Worm (Caenorhabditis elegans) whole organism, L2 larva: ENCODE measurements around the gene ubxn-4.

Experiments used
- C34F6.9 ChIP-seq: fragments of 150-350 bp; optimal IDR thresholded peaks from 2 replicates; lab custom pipeline; 2014; ENCODE audit warnings: missing biosample characterization, missing genetic modification characterization
- F13H6.1 ChIP-seq: sonication (generic microtip); optimal IDR thresholded peaks from 2 replicates; lab custom pipeline; 2016; ENCODE audit warnings: missing genetic modification characterization, missing compliant biosample characterization
- Y55F3AM.14 ChIP-seq: fragments of 200-800 bp; sonication (Bioruptor generic); optimal IDR thresholded peaks from 2 replicates; lab custom pipeline; 2018; ENCODE audit warnings: mild to moderate bottlenecking, missing genetic modification characterization, missing compliant biosample characterization
- ZK546.5 ChIP-seq: sonication (generic microtip); optimal IDR thresholded peaks from 2 replicates; lab custom pipeline; 2017; ENCODE audit warnings: missing biosample characterization, missing genetic modification characterization
- alr-1 ChIP-seq: fragments of 150-350 bp; optimal IDR thresholded peaks from 2 replicates; lab custom pipeline; 2014; ENCODE audit warnings: missing biosample characterization, missing genetic modification characterization
- aly-2 ChIP-seq: fragments of 150-350 bp; optimal IDR thresholded peaks from 2 replicates; lab custom pipeline; 2014; ENCODE audit warnings: missing biosample characterization, missing genetic modification characterization
- ama-1 ChIP-seq: fragments of 150-350 bp; optimal IDR thresholded peaks from 2 replicates; lab custom pipeline; 2018; ENCODE audit warnings: inconsistent platforms
- ceh-16 ChIP-seq: fragments of 150-350 bp; optimal IDR thresholded peaks from 2 replicates; lab custom pipeline; 2014; ENCODE audit warnings: missing biosample characterization, missing genetic modification characterization
- ceh-82 ChIP-seq: fragments of 150-350 bp; optimal IDR thresholded peaks from 2 replicates; lab custom pipeline; 2014; ENCODE audit warnings: missing biosample characterization, missing genetic modification characterization
- crh-2 ChIP-seq: sonication (generic microtip); optimal IDR thresholded peaks from 2 replicates; lab custom pipeline; 2017; ENCODE audit warnings: missing biosample characterization, missing genetic modification characterization
- dmd-4 ChIP-seq: sonication (generic microtip); optimal IDR thresholded peaks from 2 replicates; lab custom pipeline; 2017; ENCODE audit warnings: missing biosample characterization, missing genetic modification characterization
- egl-27 ChIP-seq: sonication (generic microtip); optimal IDR thresholded peaks from 3 replicates; lab custom pipeline; 2017; ENCODE audit warnings: missing biosample characterization, missing genetic modification reagents, missing genetic modification characterization
- elt-3 ChIP-seq: sonication (generic microtip); optimal IDR thresholded peaks from 2 replicates; lab custom pipeline; 2017; ENCODE audit warnings: missing biosample characterization, missing genetic modification characterization
- fos-1 ChIP-seq: fragments of 150-350 bp; optimal IDR thresholded peaks from 2 replicates; lab custom pipeline; 2014; ENCODE audit warnings: missing biosample characterization, missing genetic modification characterization
- gmeb-1 ChIP-seq: fragments of 150-350 bp; optimal IDR thresholded peaks from 2 replicates; lab custom pipeline; 2014; ENCODE audit warnings: missing biosample characterization, missing genetic modification characterization
- lin-11 ChIP-seq: fragments of 150-350 bp; sonication (generic microtip); optimal IDR thresholded peaks from 2 replicates; lab custom pipeline; 2014; ENCODE audit warnings: missing biosample characterization, missing genetic modification characterization, inconsistent platforms, mixed read lengths
- lin-13 ChIP-seq: fragments of 150-350 bp; optimal IDR thresholded peaks from 2 replicates; lab custom pipeline; 2014; ENCODE audit warnings: missing biosample characterization, missing genetic modification reagents, missing genetic modification characterization
- lsy-2 ChIP-seq, 2 experiments: fragments of 150-350 bp in 1 of 2; sonication (generic microtip) in 1 of 2; optimal IDR thresholded peaks; 2 replicates each; lab custom pipeline; 2014 to 2017; ENCODE audit warnings: missing biosample characterization in 2 of 2, missing genetic modification characterization in 2 of 2
- mbf-1 ChIP-seq: sonication (generic microtip); optimal IDR thresholded peaks from 2 replicates; lab custom pipeline; 2017; ENCODE audit warnings: missing biosample characterization, missing genetic modification characterization
- mdl-1 ChIP-seq, 2 experiments: fragments of 150-350 bp in 1 of 2; sonication (generic microtip) in 1 of 2; optimal IDR thresholded peaks; 2 replicates each; lab custom pipeline; 2017; ENCODE audit warnings: missing biosample characterization in 2 of 2, missing genetic modification characterization in 2 of 2
- nhr-10 ChIP-seq: sonication (generic microtip); optimal IDR thresholded peaks from 2 replicates; lab custom pipeline; 2017; ENCODE audit warnings: missing biosample characterization, missing genetic modification characterization
- nhr-12 ChIP-seq: fragments of 150-350 bp; optimal IDR thresholded peaks from 2 replicates; lab custom pipeline; 2014; ENCODE audit warnings: missing biosample characterization, missing genetic modification characterization
- nhr-129 ChIP-seq: fragments of 150-350 bp; optimal IDR thresholded peaks from 2 replicates; lab custom pipeline; 2014; ENCODE audit warnings: missing biosample characterization, missing genetic modification characterization
- nhr-21 ChIP-seq: fragments of 150-350 bp; optimal IDR thresholded peaks from 2 replicates; lab custom pipeline; 2014; ENCODE audit warnings: missing biosample characterization, missing genetic modification characterization
- nhr-23 ChIP-seq: fragments of 150-350 bp; optimal IDR thresholded peaks from 2 replicates; lab custom pipeline; 2014; ENCODE audit warnings: missing biosample characterization, missing genetic modification reagents, missing genetic modification characterization
- nhr-237 ChIP-seq: fragments of 150-350 bp; optimal IDR thresholded peaks from 2 replicates; lab custom pipeline; 2014; ENCODE audit warnings: missing biosample characterization, missing genetic modification characterization
- nhr-25 ChIP-seq: fragments of 150-350 bp; sonication (generic microtip); optimal IDR thresholded peaks from 3 replicates; lab custom pipeline; 2014; ENCODE audit warnings: missing biosample characterization, missing genetic modification characterization
- nhr-77 ChIP-seq: fragments of 150-350 bp; optimal IDR thresholded peaks from 2 replicates; lab custom pipeline; 2014; ENCODE audit warnings: missing biosample characterization, missing genetic modification characterization
- peb-1 ChIP-seq: fragments of 150-350 bp; optimal IDR thresholded peaks from 2 replicates; lab custom pipeline; 2014; ENCODE audit warnings: missing biosample characterization, missing genetic modification characterization
- sem-4 ChIP-seq: fragments of 150-350 bp; optimal IDR thresholded peaks from 2 replicates; lab custom pipeline; 2014; ENCODE audit warnings: missing biosample characterization, missing genetic modification reagents, missing genetic modification characterization
- skn-1 ChIP-seq: sonication (generic microtip); optimal IDR thresholded peaks from 2 replicates; lab custom pipeline; 2017; ENCODE audit warnings: missing biosample characterization, missing genetic modification characterization
- sma-3 ChIP-seq: sonication (generic microtip); optimal IDR thresholded peaks from 2 replicates; lab custom pipeline; 2016; ENCODE audit warnings: missing genetic modification reagents, missing genetic modification characterization, missing compliant biosample characterization
- sma-9 ChIP-seq, 2 experiments: fragments of 150-350 bp in 1 of 2; sonication (generic microtip) in 1 of 2; optimal IDR thresholded peaks; 2 replicates each; lab custom pipeline; 2014 to 2016; ENCODE audit warnings: missing genetic modification characterization in 2 of 2, mild to moderate bottlenecking in 1 of 2, missing biosample characterization in 1 of 2, missing compliant biosample characterization in 1 of 2, missing genetic modification reagents in 1 of 2, moderate library complexity in 1 of 2
- unc-55 ChIP-seq: fragments of 150-350 bp; sonication (generic microtip); optimal IDR thresholded peaks from 3 replicates; lab custom pipeline; 2014; ENCODE audit warnings: missing biosample characterization, missing genetic modification reagents, missing genetic modification characterization
- unc-62 ChIP-seq: fragments of 150-350 bp; optimal IDR thresholded peaks from 2 replicates; lab custom pipeline; 2014; ENCODE audit warnings: missing biosample characterization, missing genetic modification reagents, missing genetic modification characterization
- zag-1 ChIP-seq: fragments of 150-350 bp; optimal IDR thresholded peaks from 2 replicates; lab custom pipeline; 2014; ENCODE audit warnings: missing biosample characterization, missing genetic modification characterization
- ztf-11 ChIP-seq: sonication (generic microtip); optimal IDR thresholded peaks from 2 replicates; lab custom pipeline; 2017; ENCODE audit warnings: missing biosample characterization, missing genetic modification characterization
- ztf-4 ChIP-seq: fragments of 150-350 bp; optimal IDR thresholded peaks from 2 replicates; lab custom pipeline; 2014; ENCODE audit warnings: missing biosample characterization, missing genetic modification characterization

ubxn-4 gene

ce11 chrIII:8405449-8405962, at the start of gene ubxn-4, which contains the start of gene cyy-1:
TSS of gene ubxn-4 (minus strand) at chrIII:8405562.
TSS of gene cyy-1 (plus strand) at chrIII:8405874.
- peak; percentile 38 for TF ChIP-seq unc-55 (GFP tag; lab: Kevin White, UChicago)
- TF ChIP-seq nhr-12 = no peak
- TF ChIP-seq lsy-2 (tag; optimal IDR thresholded peaks at IDR 0.05; lab: Kevin White, UChicago) = peak in 1 of 2 experiments; percentile 11

- no peak for TF ChIP-seq nhr-12
- no peak for TF ChIP-seq crh-2 (tag; lab: Kevin White, UChicago)
- no peak for TF ChIP-seq nhr-21 (tag; lab: Kevin White, UChicago)
- TF ChIP-seq unc-55 (GFP tag; lab: Kevin White, UChicago) = peak; percentile 8
- no peak for TF ChIP-seq nhr-10 (tag; lab: Kevin White, UChicago)
- TF ChIP-seq dmd-4 (tag; lab: Kevin White, UChicago) = no peak
- TF ChIP-seq, all 48 proteins: peak for 1
Observed at ce11 chrIII:8451181-8451580, 45.8 kb upstream of the ubxn-4 start.

ce11 chrIII:8450494-8450893, 45.1 kb upstream of the ubxn-4 start:
- TF ChIP-seq mdl-1 (tag; optimal IDR thresholded peaks at IDR 0.05; lab: Kevin White, UChicago) (no peak), nhr-12 (no peak), nhr-77 (tag; lab: Kevin White, UChicago) (no peak), crh-2 (tag; lab: Kevin White, UChicago) (no peak), alr-1 (tag; lab: Kevin White, UChicago) (no peak), ZK546.5 (tag; lab: Kevin White, UChicago) (no peak), skn-1 (tag; lab: Kevin White, UChicago) (no peak), sma-3 (GFP tag; lab: Kevin White, UChicago) (no peak), F13H6.1 (no peak), ztf-11 (tag; lab: Kevin White, UChicago) (no peak), mbf-1 (no peak), ceh-82 (tag; lab: Kevin White, UChicago) (no peak), nhr-129 (tag; lab: Kevin White, UChicago) (peak; percentile 24), gmeb-1 (tag; lab: Kevin White, UChicago) (no peak), ama-1 (lab: Kevin White, UChicago) (peak; percentile 73), lsy-2 (tag; optimal IDR thresholded peaks at IDR 0.05; lab: Kevin White, UChicago) (no peak), peb-1 (tag; lab: Kevin White, UChicago) (no peak), fos-1 (tag; lab: Kevin White, UChicago) (no peak)
- TF ChIP-seq, all 48 proteins: peak for 2

ce11 chrIII:8449160-8449807, 43.9 kb upstream of the ubxn-4 start, which contains the start of gene mrpl-32:
TSS of gene mrpl-32 (plus strand) at chrIII:8449757.
- peak; percentile 53 for TF ChIP-seq skn-1 (tag; lab: Kevin White, UChicago)
- peak; percentile 74 for TF ChIP-seq ztf-4 (tag; lab: Kevin White, UChicago)
- TF ChIP-seq crh-2 (tag; lab: Kevin White, UChicago) = peak; percentile 45
- no peak for TF ChIP-seq sma-9 (GFP tag; optimal IDR thresholded peaks at IDR 0.05; lab: Kevin White, UChicago)
- no peak for TF ChIP-seq sma-9 (tag; optimal IDR thresholded peaks at IDR 0.05; lab: Kevin White, UChicago)
- TF ChIP-seq gmeb-1 (tag; lab: Kevin White, UChicago) = no peak
- TF ChIP-seq sem-4 = peak; percentile 39
- peak in 1 of 2 experiments; percentile 67 for TF ChIP-seq lsy-2 (tag; optimal IDR thresholded peaks at IDR 0.05; lab: Kevin White, UChicago)
- TF ChIP-seq lin-13 (GFP tag; lab: Kevin White, UChicago) = peak; percentile 33
- no peak for TF ChIP-seq nhr-25
- no peak for TF ChIP-seq unc-62 (GFP tag; lab: Kevin White, UChicago)
- peak; percentile 39 for TF ChIP-seq C34F6.9 (tag; lab: Kevin White, UChicago)
- no peak for TF ChIP-seq ceh-16 (tag; lab: Kevin White, UChicago)
- peak; percentile 25 for TF ChIP-seq nhr-12
- TF ChIP-seq ama-1 (lab: Kevin White, UChicago) = peak; percentile 38

ce11 chrIII:8446940-8447403, 41.6 kb upstream of the ubxn-4 start, which contains the start of gene rpn-3:
TSS of gene rpn-3 (plus strand) at chrIII:8447353.
- TF ChIP-seq ztf-11 (tag; lab: Kevin White, UChicago) (no peak), F13H6.1 (peak; percentile 92), ztf-4 (tag; lab: Kevin White, UChicago) (peak; percentile 98), ceh-82 (tag; lab: Kevin White, UChicago) (peak; percentile 83), fos-1 (tag; lab: Kevin White, UChicago) (peak; percentile 98), ZK546.5 (tag; lab: Kevin White, UChicago) (peak; percentile 69), aly-2 (tag; lab: Kevin White, UChicago) (no peak), zag-1 (tag; lab: Kevin White, UChicago) (peak; percentile 88), ceh-16 (tag; lab: Kevin White, UChicago) (peak; percentile 19), Y55F3AM.14 (GFP tag; lab: Kevin White, UChicago) (peak; percentile 58), egl-27 (peak; percentile 90), lin-11 (peak; percentile 63), unc-62 (GFP tag; lab: Kevin White, UChicago) (peak; percentile 66), skn-1 (tag; lab: Kevin White, UChicago) (peak; percentile 99), mdl-1 (tag; optimal IDR thresholded peaks at IDR 0.05; lab: Kevin White, UChicago) (peak in 1 of 2 experiments; percentile 31), sma-3 (GFP tag; lab: Kevin White, UChicago) (peak; percentile 97), alr-1 (tag; lab: Kevin White, UChicago) (no peak), ama-1 (lab: Kevin White, UChicago) (peak; percentile 96), nhr-23 (tag; lab: Kevin White, UChicago) (no peak), sem-4 (peak; percentile 97), unc-55 (GFP tag; lab: Kevin White, UChicago) (peak; percentile 99), crh-2 (tag; lab: Kevin White, UChicago) (peak; percentile 99), nhr-237 (tag; lab: Kevin White, UChicago) (peak; percentile 72), sma-9 (GFP tag; optimal IDR thresholded peaks at IDR 0.05; lab: Kevin White, UChicago) (peak; percentile 96), sma-9 (tag; optimal IDR thresholded peaks at IDR 0.05; lab: Kevin White, UChicago) (no peak), nhr-10 (tag; lab: Kevin White, UChicago) (peak; percentile 85), elt-3 (tag; lab: Kevin White, UChicago) (no peak)
